Fruit fly (Drosophila melanogaster) S2 (cell line): ENCODE results near the gene pan.

Experiments used
- CG8478 ChIP-seq: fragments of >200 bp; optimal IDR thresholded peaks from 2 replicates; lab custom pipeline; 2018
- CTCF ChIP-seq, 2 experiments: fragments of >200 bp; optimal IDR thresholded peaks; 2 replicates each; lab custom pipeline; 2018

DNA sequence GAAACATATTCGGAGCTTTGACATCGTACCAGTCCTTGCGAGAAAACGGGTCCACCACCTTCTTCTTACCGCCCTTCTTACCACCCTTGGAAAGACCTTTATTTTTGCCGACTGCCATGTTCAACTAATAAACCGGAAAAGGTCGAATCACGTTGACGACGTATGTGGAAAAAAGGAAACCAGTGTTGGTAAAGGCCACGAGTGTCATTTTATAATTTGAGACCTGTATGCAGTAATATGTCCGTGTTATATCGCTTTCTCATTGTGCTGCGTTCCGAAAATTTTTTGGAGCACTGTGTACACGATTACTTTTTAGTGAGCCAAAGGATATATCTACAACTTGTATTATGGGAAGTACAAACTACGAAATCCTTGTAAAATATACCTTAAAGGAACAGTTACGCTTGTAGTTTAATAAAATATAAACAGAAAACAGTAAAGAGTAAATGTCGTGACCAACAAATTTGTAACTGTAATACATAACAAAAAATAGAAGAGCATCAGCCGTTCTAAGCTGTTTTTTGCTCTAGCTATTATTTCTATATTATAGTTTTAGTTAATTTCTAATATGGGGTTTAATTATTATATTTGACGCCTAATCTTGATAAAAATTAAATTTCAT lies 2.0 kb upstream of the pan start, which contains the start of gene RpS3A:
- no peak for TF ChIP-seq CG8478 (lab: Kevin White, UChicago)
- TF ChIP-seq CTCF (optimal IDR thresholded peaks at IDR 0.05; lab: Kevin White, UChicago), result peak; percentile 15 to 33
